Worm (Caenorhabditis elegans): ENCODE results near the gene C44C10.7.

DNA sequence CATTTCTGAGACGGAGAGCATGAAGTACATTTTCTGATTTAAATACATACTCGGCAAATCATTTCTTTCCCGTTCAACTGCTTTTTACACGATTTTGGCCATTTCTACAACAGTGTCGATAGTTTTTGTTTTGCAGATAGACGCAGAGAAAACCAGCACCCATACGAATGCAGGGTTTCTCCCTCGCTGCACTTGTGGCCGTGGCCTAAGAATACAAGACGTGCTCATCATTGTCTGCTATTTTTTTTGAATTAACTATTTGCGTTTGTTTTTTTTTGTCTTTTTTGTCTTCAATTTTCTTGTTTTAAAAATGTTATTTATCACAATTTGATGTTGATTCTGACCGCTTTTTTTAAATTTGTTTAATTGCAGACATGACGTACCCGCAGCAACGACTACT is 5.0 kb upstream of the C44C10.7 start, which contains the start of gene smcl-1:
- TF ChIP-seq mep-1 (tag; optimal IDR thresholded peaks at IDR 0.05) (no peak), nhr-6 (tag; optimal IDR thresholded peaks at IDR 0.05) (no peak), ztf-7 (tag; optimal IDR thresholded peaks at IDR 0.05) (no peak), lin-29 (GFP tag; IDR thresholded peaks at IDR 0.05) (no peak), nhr-77 (tag; optimal IDR thresholded peaks at IDR 0.05) (no peak), mdt-29 (GFP tag; IDR thresholded peaks at IDR 0.05) (no peak), pha-4 (GFP tag; IDR thresholded peaks at IDR 0.05) (no peak), pha-4 (tag; optimal IDR thresholded peaks at IDR 0.05) (peak; percentile 63), saeg-2 (GFP tag; IDR thresholded peaks at IDR 0.05) (no peak), skn-1 (tag; optimal IDR thresholded peaks at IDR 0.05) (no peak), ztf-11 (tag; optimal IDR thresholded peaks at IDR 0.05) (no peak), aly-2 (tag; optimal IDR thresholded peaks at IDR 0.05) (no peak), pqm-1 (tag; optimal IDR thresholded peaks at IDR 0.05) (no peak), unc-130 (GFP tag; optimal IDR thresholded peaks at IDR 0.05) (no peak)
